Fruit fly (Drosophila melanogaster) ovary, adult (tissue): ENCODE results near the gene CG43354.

Source experiments
- CG17801 ChIP-seq: fragments of 200-800 bp; optimal IDR thresholded peaks from 2 replicates; lab custom pipeline; 2019; ENCODE audit warnings: missing biosample characterization, mild to moderate bottlenecking, missing genetic modification characterization, moderate library complexity; ENCODE audit not compliant: partially characterized antibody

Gene CG43354

dm6 chr2L:18291362-18291761, 17.9 kb downstream of the CG43354 start, which contains the start of gene CG43362:
TSS of gene CG43362 (minus strand) at chr2L:18291462.
- TF ChIP-seq CG17801 (GFP tag; lab: Kevin White, UChicago), result no peak

dm6 chr2L:18287171-18287570, 22.1 kb downstream of the CG43354 start:
- TF ChIP-seq CG17801 (GFP tag; lab: Kevin White, UChicago), result no peak

dm6 chr2L:18285620-18286019, 23.6 kb downstream of the CG43354 start, which contains the start of gene CG31787:
TSS of gene CG31787 (minus strand) at chr2L:18285720.
- no peak for TF ChIP-seq CG17801 (GFP tag; lab: Kevin White, UChicago)

dm6 chr2L:18284150-18284842, 24.9 kb downstream of the CG43354 start:
- TF ChIP-seq CG17801 (GFP tag; lab: Kevin White, UChicago), result no peak

dm6 chr2L:18275663-18276062, 33.6 kb downstream of the CG43354 start, which contains the start of gene CG42750:
TSS of gene CG42750 (minus strand) at chr2L:18275770.
- no peak for TF ChIP-seq CG17801 (GFP tag; lab: Kevin White, UChicago)

dm6 chr2L:18267815-18268214, 41.4 kb downstream of the CG43354 start:
- no peak for TF ChIP-seq CG17801 (GFP tag; lab: Kevin White, UChicago)
